Worm (Caenorhabditis elegans): Measurements from ENCODE around the gene F46B6.10.

ce11 chrV:9813527-9813926 lies 11.7 kb upstream of the F46B6.10 start, which contains the start of gene sru-30:
- TF ChIP-seq nhr-76 (tag; optimal IDR thresholded peaks at IDR 0.05) (no peak), unc-62 (GFP tag; optimal IDR thresholded peaks at IDR 0.05 in 1 of 2) (no peak), unc-62 (tag; optimal IDR thresholded peaks at IDR 0.05) (no peak), F26F4.8 (GFP tag; conservative IDR thresholded peaks at IDR 0.05) (no peak), aly-2 (tag; optimal IDR thresholded peaks at IDR 0.05) (no peak), Y105C5A.15 (GFP tag; IDR thresholded peaks at IDR 0.05) (no peak), fkh-10 (GFP tag; optimal IDR thresholded peaks at IDR 0.05) (no peak), egl-43 (GFP tag; IDR thresholded peaks at IDR 0.05) (no peak)
